Fruit fly (Drosophila melanogaster) whole organism, embryonic: ENCODE results near the gene Wdr33.

ENCODE experiments used
- Ada2b ChIP-seq: fragments of 200-800 bp; sonication (Bioruptor generic); IDR thresholded peaks from 2 replicates; pipeline ENCODE4 v1.3.6; 2022; ENCODE audit warnings: missing biosample characterization, missing genetic modification characterization
- Atf-2 ChIP-seq: fragments of 200-800 bp; sonication (Bioruptor generic); optimal IDR thresholded peaks from 2 replicates; lab custom pipeline; 2016; ENCODE audit warnings: missing biosample characterization, missing genetic modification characterization
- Atf3 ChIP-seq: fragments of 200-800 bp; sonication (Bioruptor generic); optimal IDR thresholded peaks from 3 replicates; lab custom pipeline; 2016; ENCODE audit warnings: missing biosample characterization, missing genetic modification characterization
- BtbVII ChIP-seq: fragments of 200-800 bp; sonication (Bioruptor generic); optimal IDR thresholded peaks from 3 replicates; lab custom pipeline; 2017; ENCODE audit warnings: missing biosample characterization, mild to moderate bottlenecking, missing genetic modification characterization
- Bteb2 ChIP-seq: fragments of 200-800 bp; sonication (Bioruptor generic); optimal IDR thresholded peaks from 2 replicates; lab custom pipeline; 2016; ENCODE audit warnings: missing biosample characterization, missing genetic modification characterization
- CG10979 ChIP-seq: fragments of 200-800 bp; sonication (Bioruptor generic); optimal IDR thresholded peaks from 2 replicates; lab custom pipeline; 2018; ENCODE audit warnings: missing biosample characterization, mild to moderate bottlenecking, missing genetic modification characterization, moderate library complexity
- CG11723 ChIP-seq: fragments of 200-800 bp; sonication (Bioruptor generic); optimal IDR thresholded peaks from 2 replicates; lab custom pipeline; 2017; ENCODE audit warnings: missing biosample characterization, mild to moderate bottlenecking, missing genetic modification characterization
- CG12299 ChIP-seq: fragments of 200-800 bp; sonication (Bioruptor generic); optimal IDR thresholded peaks from 2 replicates; lab custom pipeline; 2018; ENCODE audit warnings: missing biosample characterization, mild to moderate bottlenecking, missing genetic modification characterization
- CG15269 ChIP-seq: fragments of 200-800 bp; sonication (Bioruptor generic); optimal IDR thresholded peaks from 2 replicates; lab custom pipeline; 2018; ENCODE audit warnings: missing biosample characterization, mild to moderate bottlenecking, missing genetic modification characterization, moderate library complexity
- CG1529 ChIP-seq: fragments of 200-800 bp; sonication (Bioruptor generic); optimal IDR thresholded peaks from 3 replicates; lab custom pipeline; 2018; ENCODE audit warnings: missing biosample characterization, missing genetic modification characterization
- CG1603 ChIP-seq: fragments of 200-800 bp; sonication (Bioruptor generic); optimal IDR thresholded peaks from 2 replicates; lab custom pipeline; 2019; ENCODE audit warnings: missing biosample characterization, mild to moderate bottlenecking, missing genetic modification characterization, moderate library complexity
- CG16815 ChIP-seq: fragments of 200-800 bp; sonication (Bioruptor generic); optimal IDR thresholded peaks from 3 replicates; lab custom pipeline; 2017; ENCODE audit warnings: missing biosample characterization, mild to moderate bottlenecking, missing genetic modification characterization
- CG17186 ChIP-seq: fragments of 200-800 bp; sonication (Bioruptor generic); optimal IDR thresholded peaks from 3 replicates; lab custom pipeline; 2017; ENCODE audit warnings: missing biosample characterization, missing genetic modification reagents, missing genetic modification characterization
- CG17385 ChIP-seq: fragments of 200-800 bp; sonication (Bioruptor generic); optimal IDR thresholded peaks from 3 replicates; lab custom pipeline; 2018; ENCODE audit warnings: missing biosample characterization, mild to moderate bottlenecking, missing genetic modification characterization
- CG3995 ChIP-seq: fragments of 200-800 bp; sonication (Bioruptor generic); optimal IDR thresholded peaks from 3 replicates; lab custom pipeline; 2016; ENCODE audit warnings: missing biosample characterization, missing genetic modification characterization
- CG4730 ChIP-seq: fragments of 200-800 bp; sonication (Bioruptor generic); IDR thresholded peaks from 2 replicates; pipeline ENCODE4 v1.3.6; 2022; ENCODE audit warnings: missing biosample characterization, missing genetic modification characterization
- CG7271 ChIP-seq: fragments of 200-800 bp; sonication (Bioruptor generic); optimal IDR thresholded peaks from 2 replicates; lab custom pipeline; 2018; ENCODE audit warnings: missing biosample characterization, mild to moderate bottlenecking, missing genetic modification characterization, moderate library complexity
- CG8281 ChIP-seq: fragments of 200-800 bp; sonication (Bioruptor generic); optimal IDR thresholded peaks from 2 replicates; lab custom pipeline; 2018; ENCODE audit warnings: missing biosample characterization, mild to moderate bottlenecking, missing genetic modification characterization, moderate library complexity
- CG8359 ChIP-seq: fragments of 200-800 bp; sonication (Bioruptor generic); optimal IDR thresholded peaks from 2 replicates; lab custom pipeline; 2017; ENCODE audit warnings: missing biosample characterization, mild to moderate bottlenecking, missing genetic modification characterization, borderline replicate concordance
- CkIIα-i1 ChIP-seq: fragments of 200-800 bp; sonication (Bioruptor generic); IDR thresholded peaks from 2 replicates; pipeline ENCODE4 v1.3.6; 2022; ENCODE audit warnings: missing biosample characterization, missing genetic modification characterization
- CrebB ChIP-seq: fragments of 200-800 bp; sonication (Bioruptor generic); optimal IDR thresholded peaks from 3 replicates; lab custom pipeline; 2018; ENCODE audit warnings: missing biosample characterization, mild to moderate bottlenecking, missing genetic modification characterization
- D19B ChIP-seq: fragments of 200-800 bp; sonication (Bioruptor generic); optimal IDR thresholded peaks from 2 replicates; lab custom pipeline; 2017; ENCODE audit warnings: missing biosample characterization, mild to moderate bottlenecking, missing genetic modification characterization
- Ets65A ChIP-seq: fragments of 200-800 bp; sonication (Bioruptor generic); peaks from one replicate; lab custom pipeline; 2016; ENCODE audit warnings: missing biosample characterization, missing genetic modification characterization
- NfI ChIP-seq: fragments of 200-800 bp; sonication (Bioruptor generic); optimal IDR thresholded peaks from 3 replicates; lab custom pipeline; 2018; ENCODE audit warnings: missing biosample characterization, mild to moderate bottlenecking, missing genetic modification characterization, moderate library complexity
- Sin3A ChIP-seq: fragments of >200 bp; optimal IDR thresholded peaks from 2 replicates; lab custom pipeline; 2018
- Sox102F ChIP-seq: fragments of 200-800 bp; sonication (Bioruptor generic); optimal IDR thresholded peaks from 2 replicates; lab custom pipeline; 2018; ENCODE audit warnings: missing biosample characterization, mild to moderate bottlenecking, missing genetic modification characterization, moderate library complexity
- Xrp1 ChIP-seq: fragments of 200-800 bp; sonication (Bioruptor generic); IDR thresholded peaks from 2 replicates; pipeline ENCODE4 v1.3.6; 2022; ENCODE audit warnings: missing biosample characterization, missing genetic modification characterization
- YL-1 ChIP-seq: fragments of 200-800 bp; sonication (Bioruptor generic); optimal IDR thresholded peaks from 3 replicates; lab custom pipeline; 2017; ENCODE audit warnings: missing biosample characterization, mild to moderate bottlenecking, missing genetic modification characterization
- amos ChIP-seq: fragments of 200-800 bp; sonication (Bioruptor generic); IDR thresholded peaks from 2 replicates; pipeline ENCODE4 v1.3.6; 2022; ENCODE audit warnings: missing biosample characterization, missing genetic modification characterization; ENCODE audit not compliant: partially characterized antibody
- bowl ChIP-seq: fragments of 200-800 bp; sonication (Bioruptor generic); IDR thresholded peaks from 2 replicates; pipeline ENCODE4 v1.3.6; 2022; ENCODE audit warnings: missing biosample characterization, missing genetic modification characterization
- ewg ChIP-seq: fragments of 200-800 bp; sonication (Bioruptor generic); optimal IDR thresholded peaks from 3 replicates; lab custom pipeline; 2017; ENCODE audit warnings: mild to moderate bottlenecking, missing biosample characterization, missing genetic modification reagents, missing genetic modification characterization
- fd3F ChIP-seq: fragments of 200-800 bp; sonication (Bioruptor generic); optimal IDR thresholded peaks from 2 replicates; lab custom pipeline; 2018; ENCODE audit warnings: missing biosample characterization, mild to moderate bottlenecking, missing genetic modification characterization, moderate library complexity
- ftz-f1 ChIP-seq: fragments of 200-800 bp; sonication (Bioruptor generic); optimal IDR thresholded peaks from 2 replicates; lab custom pipeline; 2016; ENCODE audit warnings: missing biosample characterization, missing genetic modification characterization
- hth ChIP-seq: fragments of >200 bp; optimal IDR thresholded peaks from 2 replicates; lab custom pipeline; 2017; ENCODE audit warnings: inconsistent platforms
- kah ChIP-seq: fragments of 200-800 bp; sonication (Bioruptor generic); optimal IDR thresholded peaks from 2 replicates; lab custom pipeline; 2018; ENCODE audit warnings: missing biosample characterization, mild to moderate bottlenecking, missing genetic modification characterization
- lab ChIP-seq: fragments of 200-800 bp; sonication (Bioruptor generic); optimal IDR thresholded peaks from 3 replicates; lab custom pipeline; 2017; ENCODE audit warnings: missing biosample characterization, missing genetic modification characterization, mild to moderate bottlenecking, moderate library complexity, missing genetic modification reagents
- mld ChIP-seq: fragments of 200-800 bp; sonication (Bioruptor generic); IDR thresholded peaks from 3 replicates; pipeline ENCODE4 v1.3.6; 2022; ENCODE audit warnings: missing biosample characterization, missing genetic modification characterization; ENCODE audit not compliant: partially characterized antibody
- nau ChIP-seq: fragments of 200-800 bp; sonication (Bioruptor generic); optimal IDR thresholded peaks from 3 replicates; lab custom pipeline; 2017; ENCODE audit warnings: missing biosample characterization, mild to moderate bottlenecking, missing genetic modification characterization, missing genetic modification reagents
- odd ChIP-seq: fragments of 200-800 bp; sonication (Bioruptor generic); optimal IDR thresholded peaks from 2 replicates; lab custom pipeline; 2017; ENCODE audit warnings: missing biosample characterization, mild to moderate bottlenecking, missing genetic modification characterization
- salm ChIP-seq: fragments of 200-800 bp; sonication (Bioruptor generic); optimal IDR thresholded peaks from 2 replicates; lab custom pipeline; 2018; ENCODE audit warnings: missing biosample characterization, mild to moderate bottlenecking, missing genetic modification characterization
- sc ChIP-seq, 3 experiments: fragments of >200 bp in 2 of 3; fragments of 200-800 bp in 1 of 3; sonication (Bioruptor generic) in 1 of 3; optimal IDR thresholded peaks; 2 replicates in 2 of 3; 3 replicates in 1 of 3; lab custom pipeline; 2017; ENCODE audit warnings: mild to moderate bottlenecking in 1 of 3, missing biosample characterization in 1 of 3, missing genetic modification characterization in 1 of 3, missing genetic modification reagents in 1 of 3
- sd ChIP-seq: fragments of 200-800 bp; sonication (Bioruptor generic); optimal IDR thresholded peaks from 3 replicates; lab custom pipeline; 2018; ENCODE audit warnings: missing biosample characterization, mild to moderate bottlenecking, missing genetic modification characterization, moderate library complexity
- tll ChIP-seq, 2 experiments: fragments of 200-800 bp in 1 of 2; fragments of >200 bp in 1 of 2; sonication (Bioruptor generic) in 1 of 2; optimal IDR thresholded peaks; 2 replicates each; lab custom pipeline; 2017 to 2019; ENCODE audit warnings: missing biosample characterization in 2 of 2, missing genetic modification characterization in 2 of 2, mild to moderate bottlenecking in 1 of 2, moderate library complexity in 1 of 2
- toy ChIP-seq: fragments of 200-800 bp; sonication (Bioruptor generic); IDR thresholded peaks from 2 replicates; pipeline ENCODE4 v1.3.6; 2022; ENCODE audit warnings: missing biosample characterization, missing genetic modification characterization
- trh ChIP-seq: fragments of 200-800 bp; sonication (Bioruptor generic); optimal IDR thresholded peaks from 2 replicates; lab custom pipeline; 2016; ENCODE audit warnings: missing biosample characterization, missing genetic modification characterization
- ttk ChIP-seq: fragments of 200-800 bp; sonication (Bioruptor generic); IDR thresholded peaks from 2 replicates; pipeline ENCODE4 v2.1.2; 2022; ENCODE audit warnings: missing biosample characterization, missing genetic modification characterization
- unpg ChIP-seq: fragments of 200-800 bp; sonication (Bioruptor generic); optimal IDR thresholded peaks from 3 replicates; lab custom pipeline; 2018; ENCODE audit warnings: missing biosample characterization, mild to moderate bottlenecking, missing genetic modification characterization, moderate library complexity
- vnd ChIP-seq: fragments of 200-800 bp; sonication (Bioruptor generic); IDR thresholded peaks from 3 replicates; pipeline ENCODE4 v1.3.6; 2022; ENCODE audit warnings: missing biosample characterization, missing genetic modification characterization; ENCODE audit not compliant: partially characterized antibody
- zfh2 ChIP-seq: fragments of 200-800 bp; sonication (Bioruptor generic); optimal IDR thresholded peaks from 2 replicates; lab custom pipeline; 2016; ENCODE audit warnings: missing biosample characterization, missing genetic modification characterization

Gene Wdr33

DNA sequence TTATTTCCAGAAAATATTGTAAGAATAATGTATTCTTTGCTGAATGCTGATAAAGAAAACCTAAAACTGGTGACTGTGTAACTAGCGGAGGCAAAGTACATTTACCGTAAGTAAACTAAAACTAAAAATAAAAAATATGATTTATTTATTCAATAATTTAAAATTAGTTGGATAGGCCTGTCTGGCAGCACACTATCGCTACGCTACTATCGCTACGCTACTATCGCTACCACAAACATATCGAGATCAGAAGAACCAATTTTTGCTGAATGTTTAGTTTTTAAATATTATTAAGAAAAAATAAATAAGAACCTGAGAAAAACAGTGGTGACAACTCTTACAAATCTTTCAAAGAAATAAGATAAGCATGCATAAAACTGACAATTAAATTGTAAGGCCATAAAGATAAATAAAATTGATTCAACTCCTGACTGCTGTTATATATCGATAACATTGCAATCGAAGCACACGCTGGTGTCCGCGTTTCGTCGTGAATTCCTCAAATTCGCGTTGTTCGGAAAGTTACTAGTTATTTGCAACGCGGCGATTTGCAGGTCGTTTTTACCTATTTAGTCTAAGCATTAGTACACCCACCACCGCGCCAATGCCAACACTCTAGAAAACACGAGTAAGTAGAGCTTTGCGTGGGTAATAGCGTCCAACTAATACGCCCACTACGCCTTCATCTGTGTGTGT is at the start of gene Wdr33 (continued):
- no peak for TF ChIP-seq CG4730 (GFP tag; lab: Robert Waterston, UW)
- no peak for TF ChIP-seq sc (optimal IDR thresholded peaks at IDR 0.05; lab: Kevin White, UChicago)
- no peak for TF ChIP-seq sc (GFP tag; optimal IDR thresholded peaks at IDR 0.05; lab: Kevin White, UChicago)
- no peak for TF ChIP-seq ttk
- peak; percentile 26 for TF ChIP-seq NfI
- TF ChIP-seq CG3995 (GFP tag; lab: Kevin White, UChicago) = peak; percentile 60
- no peak for TF ChIP-seq lab (GFP tag; lab: Kevin White, UChicago)
- no peak for TF ChIP-seq tll (GFP tag; optimal IDR thresholded peaks at IDR 0.05; lab: Kevin White, UChicago)
- TF ChIP-seq ewg = no peak
- TF ChIP-seq CG15269 (tag; lab: Kevin White, UChicago) = peak; percentile 37
- peak; percentile 15 for TF ChIP-seq Bteb2
- TF ChIP-seq CG7271 = no peak
- no peak for TF ChIP-seq CG17186
- TF ChIP-seq D19B (GFP tag; lab: Kevin White, UChicago) = no peak
- no peak for TF ChIP-seq salm (tag; lab: Kevin White, UChicago)
- peak; percentile 14 for TF ChIP-seq YL-1
- TF ChIP-seq nau (GFP tag; lab: Kevin White, UChicago) = no peak
- TF ChIP-seq CG12299 (tag; lab: Kevin White, UChicago) = no peak
- TF ChIP-seq hth (lab: Kevin White, UChicago) = no peak
- no peak for TF ChIP-seq CkIIα-i1
- TF ChIP-seq Sin3A (lab: Kevin White, UChicago) = peak; percentile 60
- no peak for TF ChIP-seq Sox102F (GFP tag; lab: Kevin White, UChicago)
- TF ChIP-seq Xrp1 (GFP tag; lab: Robert Waterston, UW) = no peak
- TF ChIP-seq vnd (GFP tag; lab: Robert Waterston, UW) = peak; percentile 88
- TF ChIP-seq CrebB (tag; lab: Kevin White, UChicago) = no peak
- TF ChIP-seq BtbVII = peak; percentile 27
- peak; percentile 84; the same call in 2 of the 3 replicates for TF ChIP-seq mld
- no peak for TF ChIP-seq fd3F (GFP tag; lab: Kevin White, UChicago)
- peak; percentile 30 for TF ChIP-seq CG16815
- TF ChIP-seq CG10979 (tag; lab: Kevin White, UChicago) = no peak
- TF ChIP-seq ftz-f1 (GFP tag; lab: Kevin White, UChicago) = no peak
- TF ChIP-seq Ada2b (GFP tag; lab: Robert Waterston, UW) = no peak
- TF ChIP-seq CG17385 (GFP tag; lab: Kevin White, UChicago) = peak; percentile 36
- TF ChIP-seq amos = peak; percentile 91
- TF ChIP-seq odd (GFP tag; lab: Kevin White, UChicago) = no peak
- no peak for TF ChIP-seq sd (tag; lab: Kevin White, UChicago)
- peak; percentile 31 for TF ChIP-seq unpg (GFP tag; lab: Kevin White, UChicago)
- peak; percentile 8 for TF ChIP-seq CG1529 (GFP tag; lab: Kevin White, UChicago)
- TF ChIP-seq CG8281 (tag; lab: Kevin White, UChicago) = no peak
- no peak for TF ChIP-seq kah (GFP tag; lab: Kevin White, UChicago)
- no peak for TF ChIP-seq Atf3
- TF ChIP-seq Ets65A (GFP tag; lab: Kevin White, UChicago) = no peak
- no peak for TF ChIP-seq zfh2 (GFP tag; lab: Kevin White, UChicago)
- no peak for TF ChIP-seq toy (GFP tag; lab: Robert Waterston, UW)
- TF ChIP-seq CG11723 (GFP tag; lab: Kevin White, UChicago) = no peak
- no peak for TF ChIP-seq trh (GFP tag; lab: Kevin White, UChicago)
- no peak for TF ChIP-seq CG1603 (tag; lab: Kevin White, UChicago)
- no peak for TF ChIP-seq Atf-2 (GFP tag; lab: Kevin White, UChicago)
- no peak for TF ChIP-seq CG8359
- no peak for TF ChIP-seq bowl
